Fruit fly (Drosophila melanogaster): ENCODE results near the gene CG9130.

- TF ChIP-seq CG8478 (optimal IDR thresholded peaks at IDR 0.05): no peak
- TF ChIP-seq CTCF (optimal IDR thresholded peaks at IDR 0.05): no peak
Measured at dm6 chr3L:1302950-1303352, 51.1 kb downstream of the CG9130 start.

Data from S2 (cell line).